Fruit fly (Drosophila melanogaster): ENCODE results near the gene CG18478.
"Not testable (repeated sequence)": the region's sequence is repeated elsewhere in the genome, so short reads cannot be mapped to it uniquely, and the experiment has no call there.

DNA sequence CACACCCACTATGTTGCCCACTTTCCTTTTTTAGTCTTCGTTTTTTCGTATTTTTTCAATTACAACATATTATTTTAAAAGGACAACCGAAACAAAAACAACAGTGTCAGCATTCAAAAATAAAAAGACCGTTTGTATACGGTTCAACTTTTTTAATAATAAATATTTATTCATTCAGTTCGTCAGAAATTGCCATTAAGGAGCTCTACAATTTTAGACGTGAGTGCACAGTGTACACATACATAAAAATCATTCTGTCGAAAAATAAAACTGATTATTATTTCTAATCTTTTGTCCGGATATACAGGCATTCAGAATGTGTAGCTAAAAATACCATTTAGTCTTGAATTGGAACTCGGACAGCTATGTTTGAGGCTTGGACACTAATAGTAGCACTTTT is at the start of gene CG18478:
- TF ChIP-seq h, psq, Myc, ttk, Sin3A (optimal IDR thresholded peaks at IDR 0.05): not testable (repeated sequence)

Data from Kc167 (cell line).